Worm (Caenorhabditis elegans) whole organism, L3 larva: ENCODE data around the gene F26D2.13.

ENCODE experiments used
- R02D3.7 ChIP-seq: fragments of 150-350 bp; optimal IDR thresholded peaks from 2 replicates; lab custom pipeline; 2014; ENCODE audit warnings: missing biosample characterization, missing genetic modification characterization
- ZK546.5 ChIP-seq: sonication (generic microtip); optimal IDR thresholded peaks from 2 replicates; lab custom pipeline; 2017; ENCODE audit warnings: missing biosample characterization, missing genetic modification characterization
- aly-2 ChIP-seq: fragments of 150-350 bp; optimal IDR thresholded peaks from 2 replicates; lab custom pipeline; 2014; ENCODE audit warnings: missing biosample characterization, missing genetic modification characterization
- ama-1 ChIP-seq: fragments of 150-350 bp; optimal IDR thresholded peaks from 2 replicates; lab custom pipeline; 2018
- ceh-16 ChIP-seq: sonication (generic microtip); optimal IDR thresholded peaks from 2 replicates; lab custom pipeline; 2017; ENCODE audit warnings: missing biosample characterization, missing genetic modification characterization
- ceh-28 ChIP-seq: fragments of 150-350 bp; optimal IDR thresholded peaks from 2 replicates; lab custom pipeline; 2014; ENCODE audit warnings: missing biosample characterization, missing genetic modification reagents, missing genetic modification characterization
- ceh-82 ChIP-seq: fragments of 150-350 bp; optimal IDR thresholded peaks from 2 replicates; lab custom pipeline; 2014; ENCODE audit warnings: missing biosample characterization, missing genetic modification characterization
- ceh-9 ChIP-seq: sonication (generic microtip); optimal IDR thresholded peaks from 2 replicates; lab custom pipeline; 2018; ENCODE audit warnings: missing biosample characterization, missing genetic modification characterization
- daf-12 ChIP-seq: fragments of 150-350 bp; optimal IDR thresholded peaks from 2 replicates; lab custom pipeline; 2014; ENCODE audit warnings: missing biosample characterization, missing genetic modification reagents, missing genetic modification characterization
- egl-27 ChIP-seq: sonication (generic microtip); optimal IDR thresholded peaks from 4 replicates; lab custom pipeline; 2017; ENCODE audit warnings: missing biosample characterization, missing genetic modification reagents, missing genetic modification characterization
- egl-5 ChIP-seq: fragments of 150-350 bp; optimal IDR thresholded peaks from 2 replicates; lab custom pipeline; 2017; ENCODE audit warnings: missing biosample characterization, missing genetic modification reagents, missing genetic modification characterization, inconsistent platforms
- elt-1 ChIP-seq: fragments of 150-350 bp; optimal IDR thresholded peaks from 2 replicates; lab custom pipeline; 2014; ENCODE audit warnings: missing biosample characterization, missing genetic modification characterization
- elt-2 ChIP-seq: sonication (generic microtip); optimal IDR thresholded peaks from 2 replicates; lab custom pipeline; 2016; ENCODE audit warnings: missing genetic modification reagents, mild to moderate bottlenecking, missing genetic modification characterization, missing compliant biosample characterization
- elt-3 ChIP-seq, 3 experiments: fragments of 150-350 bp in 1 of 3; sonication (generic microtip) in 2 of 3; optimal IDR thresholded peaks; 2 replicates in 2 of 3; 4 replicates in 1 of 3; lab custom pipeline; 2014 to 2017; ENCODE audit warnings: missing biosample characterization in 3 of 3, missing genetic modification characterization in 3 of 3
- eor-1 ChIP-seq, 2 experiments: fragments of 150-350 bp; optimal IDR thresholded peaks; 2 replicates each; lab custom pipeline; 2014 to 2018; ENCODE audit warnings: missing biosample characterization in 2 of 2, missing genetic modification characterization in 2 of 2
- fkh-10 ChIP-seq: sonication (generic microtip); optimal IDR thresholded peaks from 2 replicates; lab custom pipeline; 2017; ENCODE audit warnings: missing biosample characterization, missing genetic modification reagents, missing genetic modification characterization
- fkh-2 ChIP-seq: fragments of 150-350 bp; optimal IDR thresholded peaks from 2 replicates; lab custom pipeline; 2014; ENCODE audit warnings: missing biosample characterization, missing genetic modification reagents, missing genetic modification characterization
- fos-1 ChIP-seq: fragments of 150-350 bp; optimal IDR thresholded peaks from 2 replicates; lab custom pipeline; 2014; ENCODE audit warnings: missing biosample characterization, missing genetic modification characterization
- hmg-11 ChIP-seq: sonication (generic microtip); optimal IDR thresholded peaks from 2 replicates; lab custom pipeline; 2016; ENCODE audit warnings: missing genetic modification characterization, missing compliant biosample characterization
- jun-1 ChIP-seq: fragments of 150-350 bp; optimal IDR thresholded peaks from 2 replicates; lab custom pipeline; 2014; ENCODE audit warnings: missing biosample characterization, missing genetic modification reagents, missing genetic modification characterization
- lin-15B ChIP-seq: fragments of 150-350 bp; optimal IDR thresholded peaks from 2 replicates; lab custom pipeline; 2014; ENCODE audit warnings: missing biosample characterization, missing genetic modification characterization
- lin-39 ChIP-seq: fragments of 150-350 bp; optimal IDR thresholded peaks from 2 replicates; lab custom pipeline; 2018; ENCODE audit warnings: missing biosample characterization, missing genetic modification reagents, missing genetic modification characterization
- lsy-12 ChIP-seq: sonication (generic microtip); optimal IDR thresholded peaks from 2 replicates; lab custom pipeline; 2016; ENCODE audit warnings: mild to moderate bottlenecking, missing genetic modification characterization, missing compliant biosample characterization
- mdl-1 ChIP-seq: fragments of 150-350 bp; optimal IDR thresholded peaks from 2 replicates; lab custom pipeline; 2014; ENCODE audit warnings: missing biosample characterization, missing genetic modification characterization
- mml-1 ChIP-seq: fragments of 150-350 bp; sonication (generic microtip); optimal IDR thresholded peaks from 3 replicates; lab custom pipeline; 2014; ENCODE audit warnings: missing biosample characterization, missing genetic modification characterization
- nfya-1 ChIP-seq: sonication (generic microtip); optimal IDR thresholded peaks from 2 replicates; lab custom pipeline; 2017; ENCODE audit warnings: missing genetic modification characterization, mild to moderate bottlenecking, missing compliant biosample characterization, antibody characterized with exemption, moderate library complexity; ENCODE audit not compliant: insufficient read depth
- nhr-11 ChIP-seq: fragments of 150-350 bp; optimal IDR thresholded peaks from 2 replicates; lab custom pipeline; 2014; ENCODE audit warnings: missing biosample characterization, missing genetic modification characterization
- nhr-12 ChIP-seq: fragments of 150-350 bp; optimal IDR thresholded peaks from 2 replicates; lab custom pipeline; 2014; ENCODE audit warnings: missing biosample characterization, missing genetic modification characterization
- nhr-23 ChIP-seq: fragments of 150-350 bp; optimal IDR thresholded peaks from 2 replicates; lab custom pipeline; 2014; ENCODE audit warnings: missing biosample characterization, missing genetic modification reagents, missing genetic modification characterization
- nhr-237 ChIP-seq: fragments of 150-350 bp; optimal IDR thresholded peaks from 2 replicates; lab custom pipeline; 2014; ENCODE audit warnings: missing biosample characterization, missing genetic modification characterization
- nhr-25 ChIP-seq: sonication (generic microtip); optimal IDR thresholded peaks from 2 replicates; lab custom pipeline; 2017; ENCODE audit warnings: missing biosample characterization, missing genetic modification characterization
- nhr-28 ChIP-seq: fragments of 150-350 bp; optimal IDR thresholded peaks from 2 replicates; lab custom pipeline; 2014; ENCODE audit warnings: missing biosample characterization, missing genetic modification characterization
- nhr-43 ChIP-seq: sonication (generic microtip); optimal IDR thresholded peaks from 2 replicates; lab custom pipeline; 2016; ENCODE audit warnings: mild to moderate bottlenecking, missing genetic modification characterization, missing compliant biosample characterization; ENCODE audit not compliant: poor library complexity, severe bottlenecking
- nhr-67 ChIP-seq: fragments of 150-350 bp; optimal IDR thresholded peaks from 2 replicates; lab custom pipeline; 2014; ENCODE audit warnings: missing biosample characterization, missing genetic modification characterization
- nhr-76 ChIP-seq: fragments of 150-350 bp; sonication (generic microtip); optimal IDR thresholded peaks from 5 replicates; lab custom pipeline; 2014; ENCODE audit warnings: missing biosample characterization, missing genetic modification characterization
- nhr-77 ChIP-seq: fragments of 150-350 bp; optimal IDR thresholded peaks from 2 replicates; lab custom pipeline; 2014; ENCODE audit warnings: missing biosample characterization, missing genetic modification characterization
- pha-4 ChIP-seq: fragments of 150-350 bp; optimal IDR thresholded peaks from 2 replicates; lab custom pipeline; 2014; ENCODE audit warnings: missing biosample characterization, missing genetic modification reagents, missing genetic modification characterization
- pqm-1 ChIP-seq: fragments of 150-350 bp; optimal IDR thresholded peaks from 2 replicates; lab custom pipeline; 2017; ENCODE audit warnings: missing biosample characterization, missing genetic modification characterization, inconsistent platforms
- sea-2 ChIP-seq: fragments of 150-350 bp; sonication (generic microtip); optimal IDR thresholded peaks from 4 replicates; lab custom pipeline; 2014; ENCODE audit warnings: missing biosample characterization, missing genetic modification reagents, missing genetic modification characterization
- skn-1 ChIP-seq: fragments of 150-350 bp; optimal IDR thresholded peaks from 2 replicates; lab custom pipeline; 2014; ENCODE audit warnings: missing biosample characterization, missing genetic modification characterization
- snpc-4 ChIP-seq: fragments of 150-350 bp; optimal IDR thresholded peaks from 2 replicates; lab custom pipeline; 2014; ENCODE audit warnings: missing biosample characterization, missing genetic modification characterization
- tbx-2 ChIP-seq: sonication (generic microtip); optimal IDR thresholded peaks from 2 replicates; lab custom pipeline; 2016; ENCODE audit warnings: mild to moderate bottlenecking, missing genetic modification characterization, missing compliant biosample characterization
- unc-39 ChIP-seq: sonication (generic microtip); optimal IDR thresholded peaks from 4 replicates; lab custom pipeline; 2017; ENCODE audit warnings: missing biosample characterization, missing genetic modification characterization
- unc-62 ChIP-seq: fragments of 150-350 bp; sonication (generic microtip); optimal IDR thresholded peaks from 4 replicates; lab custom pipeline; 2014; ENCODE audit warnings: missing biosample characterization, missing genetic modification reagents, missing genetic modification characterization
- zag-1 ChIP-seq: fragments of 150-350 bp; optimal IDR thresholded peaks from 2 replicates; lab custom pipeline; 2014; ENCODE audit warnings: missing biosample characterization, missing genetic modification characterization
- ztf-11 ChIP-seq: fragments of 150-350 bp; optimal IDR thresholded peaks from 2 replicates; lab custom pipeline; 2014; ENCODE audit warnings: missing biosample characterization, missing genetic modification characterization
- ztf-4 ChIP-seq: fragments of 150-350 bp; optimal IDR thresholded peaks from 2 replicates; lab custom pipeline; 2014; ENCODE audit warnings: missing biosample characterization, missing genetic modification characterization

F26D2.13 gene

ce11 chrV:16401519-16401918 is 33.9 kb downstream of the F26D2.13 start, which contains the start of gene F13A7.14:
F13A7.14 (plus strand) TSS chrV:16401891.
- TF ChIP-seq lsy-12 (tag; lab: Kevin White, UChicago) (peak; percentile 73), nhr-67 (no peak), ztf-4 (tag; lab: Kevin White, UChicago) (no peak), elt-2 (tag; lab: Kevin White, UChicago) (peak; percentile 41), mdl-1 (tag; lab: Kevin White, UChicago) (no peak), nhr-25 (tag; lab: Kevin White, UChicago) (peak; percentile 45), nhr-76 (tag; lab: Kevin White, UChicago) (no peak), eor-1 (tag; optimal IDR thresholded peaks at IDR 0.05; lab: Kevin White, UChicago) (no peak), ceh-16 (tag; lab: Kevin White, UChicago) (no peak), skn-1 (peak; percentile 29), tbx-2 (tag; lab: Kevin White, UChicago) (no peak), egl-27 (tag; lab: Kevin White, UChicago) (no peak), ama-1 (lab: Kevin White, UChicago) (no peak), aly-2 (no peak), ZK546.5 (no peak), nhr-28 (tag; lab: Kevin White, UChicago) (no peak), hmg-11 (tag; lab: Kevin White, UChicago) (peak; percentile 63), egl-5 (tag; lab: Kevin White, UChicago) (no peak), mml-1 (no peak), ceh-9 (tag; lab: Kevin White, UChicago) (no peak), R02D3.7 (tag; lab: Kevin White, UChicago) (peak; percentile 59), fkh-10 (GFP tag; lab: Kevin White, UChicago) (peak; percentile 14), pha-4 (tag; lab: Kevin White, UChicago) (peak; percentile 73), ceh-82 (no peak), nfya-1 (tag; lab: Kevin White, UChicago) (peak; percentile 83), daf-12 (tag; lab: Kevin White, UChicago) (no peak), elt-3 (tag; optimal IDR thresholded peaks at IDR 0.05; lab: Kevin White, UChicago) (no peak), fkh-2 (tag; lab: Kevin White, UChicago) (no peak), nhr-11 (no peak), lin-15B (tag; lab: Kevin White, UChicago) (peak; percentile 76), nhr-237 (tag; lab: Kevin White, UChicago) (no peak), jun-1 (tag; lab: Kevin White, UChicago) (no peak), pqm-1 (tag; lab: Kevin White, UChicago) (peak; percentile 26), snpc-4 (peak; percentile 88), lin-39 (peak; percentile 65), sea-2 (GFP tag; lab: Kevin White, UChicago) (no peak), nhr-12 (tag; lab: Kevin White, UChicago) (no peak), nhr-77 (no peak), unc-62 (GFP tag; lab: Kevin White, UChicago) (no peak), nhr-43 (tag; lab: Kevin White, UChicago) (peak; percentile 90), nhr-23 (tag; lab: Kevin White, UChicago) (peak; percentile 81), fos-1 (tag; lab: Kevin White, UChicago) (no peak), ztf-11 (tag; lab: Kevin White, UChicago) (no peak), unc-39 (no peak), elt-1 (peak; percentile 17), ceh-28 (tag; lab: Kevin White, UChicago) (peak; percentile 16), zag-1 (tag; lab: Kevin White, UChicago) (no peak)
